Fruit fly (Drosophila melanogaster) S2 (cell line): ENCODE results near the gene Spn28F.

ENCODE experiments used
- CG8478 ChIP-seq: fragments of >200 bp; optimal IDR thresholded peaks from 2 replicates; lab custom pipeline; 2018
- CTCF ChIP-seq, 2 experiments: fragments of >200 bp; optimal IDR thresholded peaks; 2 replicates each; lab custom pipeline; 2018

DNA sequence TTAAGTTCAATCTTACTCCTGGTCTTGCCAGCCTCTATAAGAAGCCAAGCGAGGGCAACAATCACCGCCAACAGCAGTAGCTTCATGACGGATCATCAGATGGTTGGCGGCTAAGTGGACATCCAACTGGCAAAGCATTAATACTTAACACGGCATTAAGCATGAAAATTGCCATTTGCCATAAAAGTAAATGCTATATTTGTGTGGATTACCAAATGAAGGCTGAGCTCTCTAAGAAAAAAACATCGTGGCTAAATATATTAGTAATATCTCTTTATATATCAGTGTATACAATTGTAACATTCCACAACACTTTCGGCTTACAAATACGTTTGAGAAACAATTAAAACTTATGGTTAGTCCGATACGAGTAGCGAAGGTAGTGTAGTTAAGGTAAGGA lies 2.3 kb upstream of the Spn28F start, which contains the start of gene CG43057:
- no peak for TF ChIP-seq CG8478
- TF ChIP-seq CTCF (optimal IDR thresholded peaks at IDR 0.05; lab: Kevin White, UChicago): no peak
